Worm (Caenorhabditis elegans): ENCODE measurements around the gene T09F5.10.

- TF ChIP-seq nhr-102 (tag; optimal IDR thresholded peaks at IDR 0.05) (no peak), fkh-10 (GFP tag; optimal IDR thresholded peaks at IDR 0.05) (no peak), fos-1 (tag; optimal IDR thresholded peaks at IDR 0.05) (no peak), skn-1 (tag; optimal IDR thresholded peaks at IDR 0.05) (no peak)
Observed at ce11 chrV:15182407-15182806, 2.5 kb downstream of the T09F5.10 start, which contains the start of gene fbxa-84.
